Worm (Caenorhabditis elegans): ENCODE measurements around the gene F29B9.12.

The F29B9.12 gene

ce11 chrIV:4655979-4656378, 13.4 kb upstream of the F29B9.12 start:
- TF ChIP-seq F13C5.2 (tag; optimal IDR thresholded peaks at IDR 0.05) (no peak), scrt-1 (GFP tag; IDR thresholded peaks at IDR 0.05) (no peak)

- TF ChIP-seq scrt-1 (GFP tag; IDR thresholded peaks at IDR 0.05) (no peak), ets-7 (tag; optimal IDR thresholded peaks at IDR 0.05) (no peak), ceh-36 (tag; optimal IDR thresholded peaks at IDR 0.05) (no peak), F13C5.2 (tag; optimal IDR thresholded peaks at IDR 0.05) (no peak), aly-1 (tag; optimal IDR thresholded peaks at IDR 0.05) (no peak), ama-1 (optimal IDR thresholded peaks at IDR 0.05) (no peak), hnd-1 (tag; optimal IDR thresholded peaks at IDR 0.05) (no peak)
These were observed 13.0 kb upstream of the F29B9.12 start for ce11 chrIV:4656380-4656779.

- TF ChIP-seq sea-1 (GFP tag; conservative IDR thresholded peaks at IDR 0.05) = no peak
- no peak for TF ChIP-seq ets-7 (tag; optimal IDR thresholded peaks at IDR 0.05)
- no peak for TF ChIP-seq B0310.2 (tag; optimal IDR thresholded peaks at IDR 0.05)
- no peak for TF ChIP-seq ceh-36 (tag; optimal IDR thresholded peaks at IDR 0.05)
- TF ChIP-seq scrt-1 (GFP tag; IDR thresholded peaks at IDR 0.05) = no peak
- no peak for TF ChIP-seq tbx-37 (GFP tag; conservative IDR thresholded peaks at IDR 0.05)
- TF ChIP-seq pes-1 (GFP tag; IDR thresholded peaks at IDR 0.05) = no peak
- no peak for TF ChIP-seq ama-1 (optimal IDR thresholded peaks at IDR 0.05)
- TF ChIP-seq tbx-11 (GFP tag; IDR thresholded peaks at IDR 0.05) = no peak
- no peak for TF ChIP-seq tra-4 (tag; optimal IDR thresholded peaks at IDR 0.05)
- no peak for TF ChIP-seq F13C5.2 (tag; optimal IDR thresholded peaks at IDR 0.05)
- no peak for TF ChIP-seq hmbx-1 (tag; optimal IDR thresholded peaks at IDR 0.05)
- TF ChIP-seq hmg-4 (GFP tag; optimal IDR thresholded peaks at IDR 0.05) = no peak
- TF ChIP-seq aly-1 (tag; optimal IDR thresholded peaks at IDR 0.05) = no peak
- no peak for TF ChIP-seq flt-1 (GFP tag; IDR thresholded peaks at IDR 0.05)
- no peak for TF ChIP-seq ceh-13 (GFP tag; optimal IDR thresholded peaks at IDR 0.05)
These were observed 11.5 kb upstream of the F29B9.12 start, which contains the start of gene col-111 for ce11 chrIV:4657874-4658273. TSS of gene col-111 (minus strand) at chrIV:4657974.

ce11 chrIV:4659277-4659676, 10.1 kb upstream of the F29B9.12 start, which contains the start of gene mrps-21:
TSS of gene mrps-21 (minus strand) at chrIV:4659517.
- TF ChIP-seq ceh-36 (tag; optimal IDR thresholded peaks at IDR 0.05) (no peak), sea-1 (GFP tag; conservative IDR thresholded peaks at IDR 0.05) (no peak), tbx-11 (GFP tag; IDR thresholded peaks at IDR 0.05) (no peak), ama-1 (optimal IDR thresholded peaks at IDR 0.05) (no peak), aly-1 (tag; optimal IDR thresholded peaks at IDR 0.05) (no peak), F13C5.2 (tag; optimal IDR thresholded peaks at IDR 0.05) (no peak), ets-7 (tag; optimal IDR thresholded peaks at IDR 0.05) (no peak), hmbx-1 (tag; optimal IDR thresholded peaks at IDR 0.05) (no peak)

- no peak for TF ChIP-seq flt-1 (GFP tag; IDR thresholded peaks at IDR 0.05)
- TF ChIP-seq pes-1 (GFP tag; IDR thresholded peaks at IDR 0.05) = peak; percentile 63
- TF ChIP-seq aly-1 (tag; optimal IDR thresholded peaks at IDR 0.05) = peak; percentile 21
- TF ChIP-seq ama-1 (optimal IDR thresholded peaks at IDR 0.05) = no peak
- peak; percentile 58; the same call in 1 of the 2 replicates for TF ChIP-seq sea-1 (GFP tag; conservative IDR thresholded peaks at IDR 0.05)
- no peak for TF ChIP-seq ceh-36 (tag; optimal IDR thresholded peaks at IDR 0.05)
- TF ChIP-seq ets-7 (tag; optimal IDR thresholded peaks at IDR 0.05) = peak; percentile 70
- no peak for TF ChIP-seq scrt-1 (GFP tag; IDR thresholded peaks at IDR 0.05)
- TF ChIP-seq ceh-13 (GFP tag; optimal IDR thresholded peaks at IDR 0.05) = peak; percentile 34
- TF ChIP-seq tbx-37 (GFP tag; conservative IDR thresholded peaks at IDR 0.05) = 0 out of 2 replicates have a peak, but pooled peaks have one; percentile 48
- peak; percentile 56 for TF ChIP-seq B0310.2 (tag; optimal IDR thresholded peaks at IDR 0.05)
- peak; percentile 46 for TF ChIP-seq hmbx-1 (tag; optimal IDR thresholded peaks at IDR 0.05)
- TF ChIP-seq tra-4 (tag; optimal IDR thresholded peaks at IDR 0.05) = peak; percentile 56
- TF ChIP-seq hnd-1 (tag; optimal IDR thresholded peaks at IDR 0.05) = no peak
- peak; percentile 77 for TF ChIP-seq F13C5.2 (tag; optimal IDR thresholded peaks at IDR 0.05)
- TF ChIP-seq hmg-4 (GFP tag; optimal IDR thresholded peaks at IDR 0.05) = peak; percentile 61
- no peak for TF ChIP-seq tbx-11 (GFP tag; IDR thresholded peaks at IDR 0.05)
These were observed 8.9 kb upstream of the F29B9.12 start, which contains the start of the genes F29B9.11 and jmjd-1.2 for ce11 chrIV:4660151-4661041. TSS of gene F29B9.11 (minus strand) at chrIV:4660201. TSS of gene jmjd-1.2 (plus strand) at chrIV:4660991.

ce11 chrIV:4665079-4665478, 4.3 kb upstream of the F29B9.12 start, which contains the start of gene F29B9.1:
TSS of gene F29B9.1 (plus strand) at chrIV:4665379.
- TF ChIP-seq tra-4 (tag; optimal IDR thresholded peaks at IDR 0.05) = no peak
- no peak for TF ChIP-seq ceh-13 (GFP tag; optimal IDR thresholded peaks at IDR 0.05)
- TF ChIP-seq hmg-4 (GFP tag; optimal IDR thresholded peaks at IDR 0.05) = no peak
- no peak for TF ChIP-seq aly-1 (tag; optimal IDR thresholded peaks at IDR 0.05)
- TF ChIP-seq flt-1 (GFP tag; IDR thresholded peaks at IDR 0.05) = no peak
- TF ChIP-seq hnd-1 (tag; optimal IDR thresholded peaks at IDR 0.05) = no peak
- TF ChIP-seq ets-7 (tag; optimal IDR thresholded peaks at IDR 0.05) = no peak
- TF ChIP-seq sea-1 (GFP tag; conservative IDR thresholded peaks at IDR 0.05) = no peak
- TF ChIP-seq ceh-36 (tag; optimal IDR thresholded peaks at IDR 0.05) = no peak
- TF ChIP-seq F13C5.2 (tag; optimal IDR thresholded peaks at IDR 0.05) = no peak
- no peak for TF ChIP-seq ama-1 (optimal IDR thresholded peaks at IDR 0.05)
- no peak for TF ChIP-seq scrt-1 (GFP tag; IDR thresholded peaks at IDR 0.05)
- no peak for TF ChIP-seq tbx-11 (GFP tag; IDR thresholded peaks at IDR 0.05)
- TF ChIP-seq hmbx-1 (tag; optimal IDR thresholded peaks at IDR 0.05) = no peak
- no peak for TF ChIP-seq pes-1 (GFP tag; IDR thresholded peaks at IDR 0.05)
- no peak for TF ChIP-seq B0310.2 (tag; optimal IDR thresholded peaks at IDR 0.05)
- no peak for TF ChIP-seq tbx-37 (GFP tag; conservative IDR thresholded peaks at IDR 0.05)

ce11 chrIV:4667383-4667782, 2.0 kb upstream of the F29B9.12 start:
- TF ChIP-seq ceh-36 (tag; optimal IDR thresholded peaks at IDR 0.05) (no peak), hmbx-1 (tag; optimal IDR thresholded peaks at IDR 0.05) (no peak), tbx-11 (GFP tag; IDR thresholded peaks at IDR 0.05) (no peak), ama-1 (optimal IDR thresholded peaks at IDR 0.05) (no peak), hnd-1 (tag; optimal IDR thresholded peaks at IDR 0.05) (no peak), flt-1 (GFP tag; IDR thresholded peaks at IDR 0.05) (no peak), hmg-4 (GFP tag; optimal IDR thresholded peaks at IDR 0.05) (no peak), tbx-37 (GFP tag; conservative IDR thresholded peaks at IDR 0.05) (no peak)
